Worm (Caenorhabditis elegans) whole organism, young adult: Measurements from ENCODE around the gene C47E8.11.

Experiments used
- ama-1 ChIP-seq, 3 experiments: fragments of 150-350 bp in 1 of 3; sonication (generic microtip) in 2 of 3; optimal IDR thresholded peaks; 2 replicates each; lab custom pipeline; 2014 to 2018; ENCODE audit warnings: missing biosample characterization in 2 of 3, missing genetic modification characterization in 2 of 3, missing genetic modification reagents in 2 of 3
- dpl-1 ChIP-seq: fragments of 150-350 bp; optimal IDR thresholded peaks from 2 replicates; lab custom pipeline; 2014; ENCODE audit warnings: missing biosample characterization, missing genetic modification reagents, missing genetic modification characterization
- egl-18 ChIP-seq: fragments of 200-800 bp; sonication (Bioruptor generic); IDR thresholded peaks from 2 replicates; pipeline ENCODE4 v1.3.6; 2022; ENCODE audit warnings: missing genetic modification reagents, missing genetic modification characterization, missing compliant biosample characterization
- lin-35 ChIP-seq, 3 experiments: fragments of 150-350 bp in 2 of 3; sonication (generic microtip) in 1 of 3; optimal IDR thresholded peaks; 2 replicates each; lab custom pipeline; 2014 to 2018; ENCODE audit warnings: missing biosample characterization in 3 of 3, missing genetic modification characterization in 3 of 3, missing genetic modification reagents in 3 of 3
- lir-1 ChIP-seq: fragments of 200-800 bp; sonication (Bioruptor generic); conservative IDR thresholded peaks from 2 replicates; pipeline ENCODE4 v1.3.6; 2022; ENCODE audit warnings: missing genetic modification reagents, missing genetic modification characterization, missing compliant biosample characterization
- pbrm-1 ChIP-seq: fragments of 200-800 bp; sonication (Bioruptor generic); IDR thresholded peaks from 2 replicates; pipeline ENCODE4 v1.3.6; 2022; ENCODE audit warnings: missing genetic modification reagents, missing genetic modification characterization, missing compliant biosample characterization
- unc-62 ChIP-seq: fragments of 150-350 bp; optimal IDR thresholded peaks from 2 replicates; lab custom pipeline; 2014; ENCODE audit warnings: missing biosample characterization, missing genetic modification reagents, missing genetic modification characterization

ce11 chrV:14729343-14729742, 40.9 kb downstream of the C47E8.11 start, which contains the start of gene oig-3:
- TF ChIP-seq unc-62 (GFP tag; lab: Kevin White, UChicago) (no peak), dpl-1 (GFP tag; lab: Kevin White, UChicago) (no peak), lir-1 (no peak), ama-1 (optimal IDR thresholded peaks at IDR 0.05; lab: Kevin White, UChicago) (no peak), ama-1 (GFP tag; optimal IDR thresholded peaks at IDR 0.05; lab: Kevin White, UChicago) (no peak), egl-18 (GFP tag; lab: Robert Waterston, UW) (no peak), pbrm-1 (GFP tag; lab: Robert Waterston, UW) (no peak), lin-35 (GFP tag; optimal IDR thresholded peaks at IDR 0.05; lab: Kevin White, UChicago) (no peak)
